Worm (Caenorhabditis elegans) whole organism, L2 larva: ENCODE results near the gene zhp-4.

ENCODE experiments used
- C34F6.9 ChIP-seq: fragments of 150-350 bp; optimal IDR thresholded peaks from 2 replicates; lab custom pipeline; 2014; ENCODE audit warnings: missing biosample characterization, missing genetic modification characterization
- F13H6.1 ChIP-seq: sonication (generic microtip); optimal IDR thresholded peaks from 2 replicates; lab custom pipeline; 2016; ENCODE audit warnings: missing genetic modification characterization, missing compliant biosample characterization
- R02D3.7 ChIP-seq: fragments of 150-350 bp; optimal IDR thresholded peaks from 2 replicates; lab custom pipeline; 2014; ENCODE audit warnings: missing biosample characterization, missing genetic modification characterization
- Y55F3AM.14 ChIP-seq: fragments of 200-800 bp; sonication (Bioruptor generic); optimal IDR thresholded peaks from 2 replicates; lab custom pipeline; 2018; ENCODE audit warnings: mild to moderate bottlenecking, missing genetic modification characterization, missing compliant biosample characterization
- ZK546.5 ChIP-seq: sonication (generic microtip); optimal IDR thresholded peaks from 2 replicates; lab custom pipeline; 2017; ENCODE audit warnings: missing biosample characterization, missing genetic modification characterization
- alr-1 ChIP-seq: fragments of 150-350 bp; optimal IDR thresholded peaks from 2 replicates; lab custom pipeline; 2014; ENCODE audit warnings: missing biosample characterization, missing genetic modification characterization
- aly-2 ChIP-seq: fragments of 150-350 bp; optimal IDR thresholded peaks from 2 replicates; lab custom pipeline; 2014; ENCODE audit warnings: missing biosample characterization, missing genetic modification characterization
- blmp-1 ChIP-seq: sonication (generic microtip); optimal IDR thresholded peaks from 2 replicates; lab custom pipeline; 2017; ENCODE audit warnings: missing genetic modification characterization, mild to moderate bottlenecking, missing compliant biosample characterization, antibody characterized with exemption, moderate library complexity; ENCODE audit not compliant: insufficient read depth
- ceh-16 ChIP-seq: fragments of 150-350 bp; optimal IDR thresholded peaks from 2 replicates; lab custom pipeline; 2014; ENCODE audit warnings: missing biosample characterization, missing genetic modification characterization
- ceh-82 ChIP-seq: fragments of 150-350 bp; optimal IDR thresholded peaks from 2 replicates; lab custom pipeline; 2014; ENCODE audit warnings: missing biosample characterization, missing genetic modification characterization
- crh-2 ChIP-seq: sonication (generic microtip); optimal IDR thresholded peaks from 2 replicates; lab custom pipeline; 2017; ENCODE audit warnings: missing biosample characterization, missing genetic modification characterization
- dmd-4 ChIP-seq: sonication (generic microtip); optimal IDR thresholded peaks from 2 replicates; lab custom pipeline; 2017; ENCODE audit warnings: missing biosample characterization, missing genetic modification characterization
- egl-27 ChIP-seq: sonication (generic microtip); optimal IDR thresholded peaks from 3 replicates; lab custom pipeline; 2017; ENCODE audit warnings: missing biosample characterization, missing genetic modification reagents, missing genetic modification characterization
- elt-3 ChIP-seq: sonication (generic microtip); optimal IDR thresholded peaks from 2 replicates; lab custom pipeline; 2017; ENCODE audit warnings: missing biosample characterization, missing genetic modification characterization
- fos-1 ChIP-seq: fragments of 150-350 bp; optimal IDR thresholded peaks from 2 replicates; lab custom pipeline; 2014; ENCODE audit warnings: missing biosample characterization, missing genetic modification characterization
- gmeb-1 ChIP-seq: fragments of 150-350 bp; optimal IDR thresholded peaks from 2 replicates; lab custom pipeline; 2014; ENCODE audit warnings: missing biosample characterization, missing genetic modification characterization
- lin-11 ChIP-seq: fragments of 150-350 bp; sonication (generic microtip); optimal IDR thresholded peaks from 2 replicates; lab custom pipeline; 2014; ENCODE audit warnings: missing biosample characterization, missing genetic modification characterization, inconsistent platforms, mixed read lengths
- lin-13 ChIP-seq: fragments of 150-350 bp; optimal IDR thresholded peaks from 2 replicates; lab custom pipeline; 2014; ENCODE audit warnings: missing biosample characterization, missing genetic modification reagents, missing genetic modification characterization
- lsy-2 ChIP-seq, 2 experiments: fragments of 150-350 bp in 1 of 2; sonication (generic microtip) in 1 of 2; optimal IDR thresholded peaks; 2 replicates each; lab custom pipeline; 2014 to 2017; ENCODE audit warnings: missing biosample characterization in 2 of 2, missing genetic modification characterization in 2 of 2
- mab-5 ChIP-seq: fragments of 150-350 bp; optimal IDR thresholded peaks from 2 replicates; lab custom pipeline; 2014; ENCODE audit warnings: missing biosample characterization, missing genetic modification characterization
- mbf-1 ChIP-seq: sonication (generic microtip); optimal IDR thresholded peaks from 2 replicates; lab custom pipeline; 2017; ENCODE audit warnings: missing biosample characterization, missing genetic modification characterization
- mdl-1 ChIP-seq, 2 experiments: fragments of 150-350 bp in 1 of 2; sonication (generic microtip) in 1 of 2; optimal IDR thresholded peaks; 2 replicates each; lab custom pipeline; 2017; ENCODE audit warnings: missing biosample characterization in 2 of 2, missing genetic modification characterization in 2 of 2
- nhr-10 ChIP-seq: sonication (generic microtip); optimal IDR thresholded peaks from 2 replicates; lab custom pipeline; 2017; ENCODE audit warnings: missing biosample characterization, missing genetic modification characterization
- nhr-11 ChIP-seq: fragments of 150-350 bp; optimal IDR thresholded peaks from 2 replicates; lab custom pipeline; 2014; ENCODE audit warnings: missing biosample characterization, missing genetic modification characterization
- nhr-12 ChIP-seq: fragments of 150-350 bp; optimal IDR thresholded peaks from 2 replicates; lab custom pipeline; 2014; ENCODE audit warnings: missing biosample characterization, missing genetic modification characterization
- nhr-129 ChIP-seq: fragments of 150-350 bp; optimal IDR thresholded peaks from 2 replicates; lab custom pipeline; 2014; ENCODE audit warnings: missing biosample characterization, missing genetic modification characterization
- nhr-21 ChIP-seq: fragments of 150-350 bp; optimal IDR thresholded peaks from 2 replicates; lab custom pipeline; 2014; ENCODE audit warnings: missing biosample characterization, missing genetic modification characterization
- nhr-23 ChIP-seq: fragments of 150-350 bp; optimal IDR thresholded peaks from 2 replicates; lab custom pipeline; 2014; ENCODE audit warnings: missing biosample characterization, missing genetic modification reagents, missing genetic modification characterization
- nhr-237 ChIP-seq: fragments of 150-350 bp; optimal IDR thresholded peaks from 2 replicates; lab custom pipeline; 2014; ENCODE audit warnings: missing biosample characterization, missing genetic modification characterization
- nhr-77 ChIP-seq: fragments of 150-350 bp; optimal IDR thresholded peaks from 2 replicates; lab custom pipeline; 2014; ENCODE audit warnings: missing biosample characterization, missing genetic modification characterization
- peb-1 ChIP-seq: fragments of 150-350 bp; optimal IDR thresholded peaks from 2 replicates; lab custom pipeline; 2014; ENCODE audit warnings: missing biosample characterization, missing genetic modification characterization
- sem-4 ChIP-seq: fragments of 150-350 bp; optimal IDR thresholded peaks from 2 replicates; lab custom pipeline; 2014; ENCODE audit warnings: missing biosample characterization, missing genetic modification reagents, missing genetic modification characterization
- skn-1 ChIP-seq: sonication (generic microtip); optimal IDR thresholded peaks from 2 replicates; lab custom pipeline; 2017; ENCODE audit warnings: missing biosample characterization, missing genetic modification characterization
- sma-3 ChIP-seq: sonication (generic microtip); optimal IDR thresholded peaks from 2 replicates; lab custom pipeline; 2016; ENCODE audit warnings: missing genetic modification reagents, missing genetic modification characterization, missing compliant biosample characterization
- sma-9 ChIP-seq, 2 experiments: fragments of 150-350 bp in 1 of 2; sonication (generic microtip) in 1 of 2; optimal IDR thresholded peaks; 2 replicates each; lab custom pipeline; 2014 to 2016; ENCODE audit warnings: missing genetic modification characterization in 2 of 2, mild to moderate bottlenecking in 1 of 2, missing biosample characterization in 1 of 2, missing compliant biosample characterization in 1 of 2, missing genetic modification reagents in 1 of 2, moderate library complexity in 1 of 2
- unc-39 ChIP-seq: fragments of 150-350 bp; optimal IDR thresholded peaks from 2 replicates; lab custom pipeline; 2014; ENCODE audit warnings: missing biosample characterization, missing genetic modification characterization
- unc-62 ChIP-seq: fragments of 150-350 bp; optimal IDR thresholded peaks from 2 replicates; lab custom pipeline; 2014; ENCODE audit warnings: missing biosample characterization, missing genetic modification reagents, missing genetic modification characterization
- zag-1 ChIP-seq: fragments of 150-350 bp; optimal IDR thresholded peaks from 2 replicates; lab custom pipeline; 2014; ENCODE audit warnings: missing biosample characterization, missing genetic modification characterization
- ztf-1 ChIP-seq: fragments of 200-800 bp; sonication (Bioruptor generic); conservative IDR thresholded peaks from 2 replicates; pipeline ENCODE4 v1.3.6; 2022; ENCODE audit warnings: missing genetic modification characterization, missing compliant biosample characterization
- ztf-4 ChIP-seq: fragments of 150-350 bp; optimal IDR thresholded peaks from 2 replicates; lab custom pipeline; 2014; ENCODE audit warnings: missing biosample characterization, missing genetic modification characterization

zhp-4 gene

DNA sequence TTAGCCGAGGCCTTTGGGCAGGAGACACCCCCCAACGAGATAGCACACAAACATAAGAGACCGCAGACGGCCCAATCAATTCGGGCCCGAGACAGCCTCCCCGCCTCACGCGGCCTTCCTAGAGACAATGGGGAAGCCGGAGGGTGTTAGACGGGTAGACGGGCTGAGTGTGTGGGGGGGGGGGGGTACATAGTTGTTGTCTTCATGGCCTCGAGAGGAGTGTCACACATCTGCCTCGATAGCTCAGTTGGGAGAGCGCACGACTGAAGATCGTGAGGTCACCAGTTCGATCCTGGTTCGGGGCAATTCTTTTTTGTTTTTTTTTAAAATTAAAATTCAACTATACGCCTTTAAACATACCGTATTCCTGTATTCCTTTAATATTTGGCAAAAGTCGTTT is 24.2 kb upstream of the zhp-4 start (continued):
- TF ChIP-seq nhr-21 (tag; lab: Kevin White, UChicago), result peak; percentile 39
- no peak for TF ChIP-seq ztf-4
- TF ChIP-seq sma-3 (GFP tag; lab: Kevin White, UChicago), result peak; percentile 21
- TF ChIP-seq nhr-11 (tag; lab: Kevin White, UChicago), result no peak
- no peak for TF ChIP-seq sem-4 (tag; lab: Kevin White, UChicago)
- TF ChIP-seq ztf-1 (GFP tag; lab: Robert Waterston, UW), result no peak
- TF ChIP-seq zag-1 (tag; lab: Kevin White, UChicago), result peak; percentile 37
- TF ChIP-seq elt-3 (tag; lab: Kevin White, UChicago), result no peak
- TF ChIP-seq crh-2 (tag; lab: Kevin White, UChicago), result peak; percentile 50
- TF ChIP-seq blmp-1 (tag; lab: Kevin White, UChicago), result no peak
- TF ChIP-seq Y55F3AM.14 (GFP tag; lab: Kevin White, UChicago), result peak; percentile 33
- no peak for TF ChIP-seq mbf-1
- peak; percentile 17 for TF ChIP-seq C34F6.9
- no peak for TF ChIP-seq nhr-237
- TF ChIP-seq nhr-12 (tag; lab: Kevin White, UChicago), result no peak
- no peak for TF ChIP-seq ceh-16 (tag; lab: Kevin White, UChicago)

DNA sequence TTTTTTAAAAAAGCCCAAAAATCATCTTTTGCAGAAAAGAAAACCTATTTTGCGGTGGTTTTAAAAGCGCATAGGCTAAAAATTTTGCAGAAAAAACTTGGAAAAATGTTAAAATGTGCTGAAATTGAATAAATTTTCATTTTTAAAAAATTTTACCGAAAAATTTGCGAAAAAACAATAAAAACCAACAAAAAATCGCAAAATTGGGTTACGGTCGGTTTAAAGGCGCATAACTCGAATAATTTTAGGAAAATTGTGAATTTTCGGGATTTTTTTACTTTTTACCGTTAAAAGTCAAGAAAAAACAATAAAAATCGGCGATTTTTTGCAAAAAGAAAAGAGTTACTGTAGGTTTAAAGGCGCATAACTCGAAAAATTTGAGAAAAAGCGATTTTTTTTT is 23.7 kb upstream of the zhp-4 start:
- TF ChIP-seq nhr-23 (no peak), blmp-1 (tag; lab: Kevin White, UChicago) (no peak), alr-1 (tag; lab: Kevin White, UChicago) (no peak), dmd-4 (tag; lab: Kevin White, UChicago) (no peak), lin-11 (no peak), skn-1 (tag; lab: Kevin White, UChicago) (no peak), gmeb-1 (no peak), nhr-10 (tag; lab: Kevin White, UChicago) (no peak), lsy-2 (tag; optimal IDR thresholded peaks at IDR 0.05; lab: Kevin White, UChicago) (no peak)
- TF ChIP-seq, all 48 proteins: peak for 0

DNA sequence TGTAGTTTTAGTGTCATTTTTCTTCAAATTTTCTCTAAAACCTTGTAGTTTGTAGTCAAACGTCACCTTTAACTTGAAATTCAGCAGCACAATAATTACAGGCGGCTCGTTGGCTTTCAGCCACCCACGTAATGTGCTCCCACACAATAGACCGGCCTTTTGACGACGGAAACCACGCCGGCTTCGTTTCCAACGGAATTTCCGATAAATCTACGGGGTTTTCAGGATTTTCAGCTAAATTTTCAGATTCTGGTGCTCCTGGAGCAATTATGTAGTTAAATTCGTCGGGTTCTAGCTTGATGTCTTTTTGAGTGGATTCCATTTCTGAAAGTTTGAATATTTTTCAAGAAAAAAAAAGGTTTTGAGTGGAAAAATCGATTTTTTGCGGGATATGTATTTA is 23.0 kb upstream of the zhp-4 start, which contains the start of gene bed-1:
TSS of gene bed-1 (minus strand) at position 337 of the 400 bp plus-strand sequence.
- TF ChIP-seq sma-3 (GFP tag; lab: Kevin White, UChicago) (no peak), fos-1 (tag; lab: Kevin White, UChicago) (no peak), unc-62 (GFP tag; lab: Kevin White, UChicago) (no peak), ZK546.5 (tag; lab: Kevin White, UChicago) (no peak), nhr-11 (tag; lab: Kevin White, UChicago) (no peak), ztf-1 (GFP tag; lab: Robert Waterston, UW) (no peak), aly-2 (tag; lab: Kevin White, UChicago) (no peak), crh-2 (tag; lab: Kevin White, UChicago) (no peak), elt-3 (tag; lab: Kevin White, UChicago) (no peak)

DNA sequence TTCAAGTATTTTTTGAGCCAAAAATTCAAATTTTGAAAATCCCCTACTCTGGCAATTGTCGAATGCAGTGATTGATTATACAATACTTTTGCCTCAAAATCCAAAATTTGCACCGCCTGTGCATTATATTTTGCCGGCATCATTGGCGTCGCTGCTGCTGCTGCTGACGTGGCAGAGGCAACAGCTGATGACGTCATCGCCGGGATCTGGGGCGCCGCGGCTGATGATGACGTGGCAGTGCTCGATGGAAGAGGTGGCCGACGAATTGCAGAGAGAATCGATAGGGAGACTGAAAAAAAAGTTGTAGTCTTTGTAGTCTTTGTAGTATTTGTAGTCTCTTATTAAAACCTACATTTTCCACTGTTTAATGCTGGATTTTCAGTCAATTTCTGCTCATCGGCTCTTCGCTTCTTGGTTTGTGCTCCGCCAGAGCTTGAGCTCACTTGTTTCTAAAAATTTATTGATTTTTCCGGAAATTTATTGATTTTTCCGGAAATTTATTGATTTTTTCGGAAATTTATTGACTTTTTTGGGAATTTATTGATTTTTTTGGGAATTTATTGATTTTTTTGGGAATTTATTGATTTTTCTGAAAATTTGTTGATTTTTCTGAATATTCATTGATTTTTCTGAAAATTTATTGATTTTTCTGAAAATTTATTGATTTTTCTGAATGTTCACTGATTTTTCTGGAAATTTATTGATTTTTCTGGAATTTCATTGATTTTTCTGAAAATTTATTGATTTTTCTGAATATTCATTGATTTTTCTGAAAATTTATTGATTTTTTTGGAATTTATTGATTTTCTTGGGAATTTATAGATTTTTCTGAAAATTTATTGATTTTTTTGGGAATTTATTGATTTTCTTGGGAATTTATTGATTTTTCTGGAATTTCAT is 19.4 kb upstream of the zhp-4 start:
- TF ChIP-seq alr-1 (tag; lab: Kevin White, UChicago) (no peak), nhr-77 (tag; lab: Kevin White, UChicago) (no peak), F13H6.1 (tag; lab: Kevin White, UChicago) (no peak), nhr-23 (no peak), ztf-1 (GFP tag; lab: Robert Waterston, UW) (no peak), lin-13 (GFP tag; lab: Kevin White, UChicago) (no peak), sma-9 (GFP tag; optimal IDR thresholded peaks at IDR 0.05; lab: Kevin White, UChicago) (no peak), sma-9 (tag; optimal IDR thresholded peaks at IDR 0.05; lab: Kevin White, UChicago) (no peak), egl-27 (no peak)

DNA sequence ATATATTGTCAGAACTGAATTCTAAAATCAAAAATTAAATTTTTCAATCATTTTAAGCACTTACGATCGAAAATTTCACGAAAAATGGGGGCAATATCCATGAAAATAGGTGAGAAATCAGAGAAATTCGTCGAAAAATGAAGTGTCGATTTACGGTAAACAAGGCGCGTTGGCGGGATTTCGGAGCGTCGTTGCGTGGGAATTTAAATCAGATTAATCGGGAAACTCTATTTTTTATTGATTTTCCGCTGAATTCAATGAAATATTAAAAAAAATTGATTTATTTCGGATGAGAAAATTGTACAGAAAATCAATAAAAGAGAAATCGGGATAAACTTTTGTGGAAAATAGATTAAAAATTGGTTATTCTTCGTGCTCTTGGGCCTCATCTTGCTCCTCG is 17.7 kb upstream of the zhp-4 start, which contains the start of gene Y39B6A.13:
TSS of gene Y39B6A.13 (minus strand) at position 166 of the 400 bp plus-strand sequence.
- TF ChIP-seq lin-11 (no peak), nhr-12 (tag; lab: Kevin White, UChicago) (no peak), ztf-1 (GFP tag; lab: Robert Waterston, UW) (no peak), lin-13 (GFP tag; lab: Kevin White, UChicago) (peak; percentile 24), sma-9 (GFP tag; optimal IDR thresholded peaks at IDR 0.05; lab: Kevin White, UChicago) (no peak), sma-9 (tag; optimal IDR thresholded peaks at IDR 0.05; lab: Kevin White, UChicago) (no peak), F13H6.1 (tag; lab: Kevin White, UChicago) (peak; percentile 18), nhr-23 (no peak), egl-27 (no peak), blmp-1 (tag; lab: Kevin White, UChicago) (no peak), unc-39 (no peak), peb-1 (tag; lab: Kevin White, UChicago) (no peak), nhr-77 (tag; lab: Kevin White, UChicago) (no peak), nhr-237 (no peak), zag-1 (tag; lab: Kevin White, UChicago) (no peak), ceh-82 (tag; lab: Kevin White, UChicago) (no peak), gmeb-1 (peak; percentile 71), mdl-1 (tag; optimal IDR thresholded peaks at IDR 0.05; lab: Kevin White, UChicago) (no peak), mab-5 (tag; lab: Kevin White, UChicago) (no peak), R02D3.7 (peak; percentile 93), nhr-129 (tag; lab: Kevin White, UChicago) (no peak), lsy-2 (tag; optimal IDR thresholded peaks at IDR 0.05; lab: Kevin White, UChicago) (peak; percentile 8 to 55), sma-3 (GFP tag; lab: Kevin White, UChicago) (peak; percentile 5), ZK546.5 (tag; lab: Kevin White, UChicago) (no peak), unc-62 (GFP tag; lab: Kevin White, UChicago) (no peak)
